Fruit fly (Drosophila melanogaster): ENCODE measurements around the gene CG7058.

The CG7058 gene

DNA sequence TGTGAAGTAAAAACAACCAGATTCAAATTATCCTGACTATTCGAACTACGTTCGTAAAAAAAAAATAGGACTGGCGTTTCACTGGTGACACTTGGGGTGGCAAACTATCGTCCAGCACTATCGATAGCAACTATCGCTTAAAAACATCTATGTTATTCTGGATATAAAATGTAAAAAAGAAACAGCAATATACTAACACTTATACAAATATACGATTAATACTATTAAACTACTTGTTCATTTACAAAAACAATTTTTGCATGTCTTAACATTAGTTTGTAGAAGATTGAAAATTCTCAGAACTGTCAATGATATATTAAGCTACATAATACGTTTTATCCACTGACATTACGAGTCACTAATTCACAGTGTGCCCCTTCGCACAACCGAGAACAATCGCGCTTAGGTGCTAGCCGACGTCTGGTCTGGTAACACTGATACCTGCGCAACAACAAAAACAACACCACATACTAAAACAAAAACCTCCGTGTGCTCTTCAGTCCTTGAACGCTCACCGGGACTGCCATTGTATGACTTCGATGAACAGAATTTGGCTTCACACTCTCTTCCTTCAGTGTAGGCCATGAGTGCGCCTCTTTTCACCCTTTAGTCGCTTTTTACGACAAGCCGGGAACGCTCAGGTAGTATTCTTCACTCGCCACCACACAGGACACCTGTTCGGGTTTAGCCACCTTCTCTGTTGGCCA lies 22.9 kb upstream of the CG7058 start, which contains the start of gene CG18259 (continued):
- TF ChIP-seq CG34406 (GFP tag; optimal IDR thresholded peaks at IDR 0.05), result no peak
- no peak for TF ChIP-seq salr (GFP tag; optimal IDR thresholded peaks at IDR 0.05)
- no peak for TF ChIP-seq topi (GFP tag; optimal IDR thresholded peaks at IDR 0.05)
- TF ChIP-seq esn (GFP tag; optimal IDR thresholded peaks at IDR 0.05), result no peak
- no peak for TF ChIP-seq CG10669 (GFP tag; optimal IDR thresholded peaks at IDR 0.05)
- TF ChIP-seq ss (GFP tag; optimal IDR thresholded peaks at IDR 0.05), result no peak
- no peak for TF ChIP-seq CG15336 (GFP tag; IDR thresholded peaks at IDR 0.05)
- peak; percentile 47 for TF ChIP-seq Eip78C (GFP tag)
- no peak for TF ChIP-seq CG6808 (GFP tag; optimal IDR thresholded peaks at IDR 0.05)
- no peak for TF ChIP-seq spab (GFP tag; optimal IDR thresholded peaks at IDR 0.05)

DNA sequence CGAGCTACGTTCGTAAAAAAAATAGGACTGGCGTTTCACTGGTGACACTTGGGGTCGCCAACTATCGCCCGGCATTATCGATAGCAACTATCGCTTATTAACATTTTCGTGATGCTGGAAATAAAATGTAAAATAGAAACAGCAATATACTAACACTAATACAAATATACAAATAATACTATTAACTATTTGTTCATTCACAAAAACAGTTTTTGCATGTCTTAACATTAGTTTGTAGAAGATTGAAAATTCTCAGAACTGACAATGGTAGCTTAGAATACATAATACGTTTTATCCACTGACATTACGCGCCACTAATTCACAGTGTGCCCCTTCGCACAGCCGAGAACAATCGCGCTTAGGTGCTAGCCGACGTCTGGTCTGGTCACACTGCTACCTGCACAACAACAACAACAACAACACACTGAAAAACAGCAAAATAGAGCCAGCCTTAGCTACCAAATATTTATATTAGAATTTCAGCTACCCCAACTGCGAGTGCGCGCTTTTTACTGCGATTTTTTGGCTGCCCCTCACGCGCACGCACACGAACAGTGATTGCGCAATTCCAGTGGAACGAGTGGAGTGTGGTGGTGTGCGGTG lies 18.2 kb upstream of the CG7058 start, which contains the start of the genes CG6961 and S6KL:
Gene CG6961 (minus strand): TSS at position 68 of the 603 bp plus-strand sequence.
Gene S6KL (plus strand): TSS at position 322 of the 603 bp plus-strand sequence.
- no peak for TF ChIP-seq fd59A (GFP tag; optimal IDR thresholded peaks at IDR 0.05)
- no peak for TF ChIP-seq CG3919 (GFP tag; optimal IDR thresholded peaks at IDR 0.05)
- peak; percentile 58 for TF ChIP-seq fkh (GFP tag; optimal IDR thresholded peaks at IDR 0.05)
- TF ChIP-seq CG6854 (GFP tag; optimal IDR thresholded peaks at IDR 0.05), result peak; percentile 21
- TF ChIP-seq ss (GFP tag; optimal IDR thresholded peaks at IDR 0.05), result no peak
- no peak for TF ChIP-seq dsx (GFP tag; optimal IDR thresholded peaks at IDR 0.05; ENCODE audit: poor library complexity, severe bottlenecking)
- no peak for TF ChIP-seq CG11902 (GFP tag; optimal IDR thresholded peaks at IDR 0.05)
- no peak for TF ChIP-seq pdm3 (GFP tag; optimal IDR thresholded peaks at IDR 0.05)
- TF ChIP-seq vri (GFP tag; optimal IDR thresholded peaks at IDR 0.05), result peak; percentile 63
- TF ChIP-seq Eip78C (GFP tag), result peak; percentile 34
- TF ChIP-seq Sox14 (GFP tag; optimal IDR thresholded peaks at IDR 0.05), result peak; percentile 33
- TF ChIP-seq CG8119 (GFP tag; IDR thresholded peaks at IDR 0.05), result 0 out of 3 replicates have a peak, but pooled peaks have one; percentile 20
- peak; percentile 86 for TF ChIP-seq svp (GFP tag)
- TF ChIP-seq Eip93F (GFP tag; optimal IDR thresholded peaks at IDR 0.05), result no peak

DNA sequence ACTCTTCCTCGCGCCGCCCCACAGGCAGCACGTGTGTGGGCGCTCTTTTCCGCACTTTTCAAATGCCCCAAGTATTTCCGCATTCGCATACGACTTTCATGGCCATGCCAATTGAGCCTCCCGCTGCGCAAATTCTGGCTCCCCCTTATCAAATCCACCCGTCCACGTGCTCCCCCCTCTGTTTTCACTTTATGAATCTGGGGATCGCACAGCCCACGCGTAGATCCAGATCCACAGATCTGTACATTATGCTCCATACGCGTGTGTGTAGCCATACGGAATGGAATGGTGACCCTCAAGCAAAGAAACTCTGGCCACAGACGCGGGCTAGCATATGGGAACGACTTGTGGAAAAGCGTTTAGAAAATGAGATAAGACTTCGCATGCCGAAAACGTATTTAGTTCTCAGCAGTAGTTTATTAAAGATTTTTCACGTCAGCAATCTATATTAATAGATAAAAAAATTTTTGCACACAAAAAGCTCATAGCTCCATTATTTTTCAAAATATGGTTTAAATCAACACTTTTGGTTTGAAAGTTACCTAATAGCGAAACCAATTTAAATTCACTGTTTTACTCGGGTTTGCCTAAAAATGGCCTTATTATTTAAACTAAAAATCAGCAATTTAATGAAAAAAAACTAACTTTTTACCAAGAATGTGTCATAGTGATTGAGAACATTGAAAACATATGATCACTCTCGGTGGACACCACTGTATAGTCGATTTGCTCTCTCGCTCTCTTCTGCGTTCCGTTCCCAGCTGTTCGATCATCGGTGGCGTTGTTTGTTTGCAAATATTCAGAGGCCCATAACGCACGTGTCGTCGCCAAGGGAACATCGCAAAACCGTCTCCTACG lies 16.9 kb upstream of the CG7058 start:
- TF ChIP-seq achi (GFP tag; optimal IDR thresholded peaks at IDR 0.05), result peak; percentile 65
- TF ChIP-seq topi (GFP tag; optimal IDR thresholded peaks at IDR 0.05), result peak; percentile 69
- no peak for TF ChIP-seq CG7368 (GFP tag; optimal IDR thresholded peaks at IDR 0.05)
- TF ChIP-seq CG8119 (GFP tag; IDR thresholded peaks at IDR 0.05), result peak; percentile 55; the same call in 2 of the 3 replicates
- no peak for TF ChIP-seq vri (GFP tag; optimal IDR thresholded peaks at IDR 0.05)
- peak; percentile 62 for TF ChIP-seq CG34406 (GFP tag; optimal IDR thresholded peaks at IDR 0.05)
- peak; percentile 8 for TF ChIP-seq CG11762 (GFP tag; optimal IDR thresholded peaks at IDR 0.05; ENCODE audit: insufficient read depth)
- TF ChIP-seq acj6 (GFP tag; optimal IDR thresholded peaks at IDR 0.05), result peak; percentile 60
- TF ChIP-seq salr (GFP tag; optimal IDR thresholded peaks at IDR 0.05), result peak in 1 of 2 experiments; percentile 77
- peak; percentile 30 for TF ChIP-seq Ets96B (tag; optimal IDR thresholded peaks at IDR 0.05)
- TF ChIP-seq CG32006 (GFP tag; optimal IDR thresholded peaks at IDR 0.05), result peak; percentile 82
- TF ChIP-seq Lpt (GFP tag; optimal IDR thresholded peaks at IDR 0.05), result peak; percentile 34
- TF ChIP-seq CG9139 (GFP tag; optimal IDR thresholded peaks at IDR 0.05), result no peak
- peak; percentile 71 for TF ChIP-seq Sox102F (GFP tag; optimal IDR thresholded peaks at IDR 0.05)
- no peak; the same call in 2 of the 3 replicates for TF ChIP-seq CG6163 (GFP tag; IDR thresholded peaks at IDR 0.05)
- peak; percentile 93 for TF ChIP-seq Eip78C (GFP tag)
- TF ChIP-seq Eip75B (GFP tag; optimal IDR thresholded peaks at IDR 0.05), result peak; percentile 78
- TF ChIP-seq Hr39 (GFP tag; optimal IDR thresholded peaks at IDR 0.05), result peak; percentile 67
- no peak for TF ChIP-seq Hr38 (GFP tag; optimal IDR thresholded peaks at IDR 0.05)
- TF ChIP-seq Eip93F (GFP tag; optimal IDR thresholded peaks at IDR 0.05), result no peak
- peak; percentile 74 for TF ChIP-seq Hr4 (GFP tag; optimal IDR thresholded peaks at IDR 0.05)
- TF ChIP-seq CG3032 (tag; optimal IDR thresholded peaks at IDR 0.05), result peak; percentile 40
- peak; percentile 8 for TF ChIP-seq CG11902 (GFP tag; optimal IDR thresholded peaks at IDR 0.05)
- peak; percentile 42 for TF ChIP-seq CG10669 (GFP tag; optimal IDR thresholded peaks at IDR 0.05)
- peak; percentile 70 for TF ChIP-seq OdsH (GFP tag; optimal IDR thresholded peaks at IDR 0.05)
- TF ChIP-seq dac (GFP tag; optimal IDR thresholded peaks at IDR 0.05), result peak; percentile 57
- TF ChIP-seq CG6808 (GFP tag; optimal IDR thresholded peaks at IDR 0.05), result peak; percentile 42
- peak; percentile 40 for TF ChIP-seq fd59A (GFP tag; optimal IDR thresholded peaks at IDR 0.05)
- peak; percentile 55 for TF ChIP-seq CG31627 (GFP tag; optimal IDR thresholded peaks at IDR 0.05)
- peak; percentile 89 for TF ChIP-seq svp (GFP tag)
- TF ChIP-seq net (GFP tag; optimal IDR thresholded peaks at IDR 0.05), result peak; percentile 68
